Worm (Caenorhabditis elegans) whole organism, L4 larva: ENCODE data around the gene rpb-11.

Experiments
- F26F4.8 ChIP-seq: fragments of 200-800 bp; sonication (Bioruptor generic); conservative IDR thresholded peaks from 2 replicates; pipeline ENCODE4 v1.3.6; 2022; ENCODE audit warnings: missing genetic modification characterization, missing compliant biosample characterization
- F37D6.2 ChIP-seq: sonication (generic microtip); optimal IDR thresholded peaks from 2 replicates; lab custom pipeline; 2016; ENCODE audit warnings: mild to moderate bottlenecking, missing genetic modification characterization, missing compliant biosample characterization
- F49E8.2 ChIP-seq: sonication (generic microtip); optimal IDR thresholded peaks from 2 replicates; lab custom pipeline; 2016; ENCODE audit warnings: missing compliant biosample characterization, mild to moderate bottlenecking, missing genetic modification characterization, borderline replicate concordance
- R02D3.7 ChIP-seq: fragments of 150-350 bp; sonication (generic microtip); optimal IDR thresholded peaks from 3 replicates; lab custom pipeline; 2014; ENCODE audit warnings: missing biosample characterization, missing genetic modification characterization
- T20F7.1 ChIP-seq: fragments of 200-800 bp; sonication (Bioruptor generic); optimal IDR thresholded peaks from 2 replicates; lab custom pipeline; 2018; ENCODE audit warnings: mild to moderate bottlenecking, missing genetic modification characterization, missing compliant biosample characterization
- Y105C5A.15 ChIP-seq: fragments of 200-800 bp; sonication (Bioruptor generic); IDR thresholded peaks from 2 replicates; pipeline ENCODE4 v1.3.6; 2022; ENCODE audit warnings: missing genetic modification characterization, missing compliant biosample characterization
- Y48G9A.11 ChIP-seq: fragments of 200-800 bp; sonication (Bioruptor generic); IDR thresholded peaks from 2 replicates; pipeline ENCODE4 v1.3.6; 2022; ENCODE audit warnings: missing genetic modification reagents, missing genetic modification characterization, missing compliant biosample characterization
- Y5F2A.4 ChIP-seq: fragments of 200-800 bp; sonication (Bioruptor generic); optimal IDR thresholded peaks from 2 replicates; lab custom pipeline; 2018; ENCODE audit warnings: mild to moderate bottlenecking, missing genetic modification characterization, missing compliant biosample characterization
- ZK337.2 ChIP-seq: fragments of 200-800 bp; sonication (Bioruptor generic); IDR thresholded peaks from 2 replicates; pipeline ENCODE4 v1.3.6; 2022; ENCODE audit warnings: missing genetic modification reagents, missing genetic modification characterization, missing compliant biosample characterization
- aly-2 ChIP-seq: sonication (generic microtip); optimal IDR thresholded peaks from 2 replicates; lab custom pipeline; 2018; ENCODE audit warnings: missing biosample characterization, missing genetic modification characterization
- ama-1 ChIP-seq: fragments of 150-350 bp; optimal IDR thresholded peaks from 2 replicates; lab custom pipeline; 2014; ENCODE audit warnings: inconsistent platforms, mixed read lengths
- ceh-28 ChIP-seq: fragments of 150-350 bp; optimal IDR thresholded peaks from 2 replicates; lab custom pipeline; 2014; ENCODE audit warnings: missing biosample characterization, missing genetic modification reagents, missing genetic modification characterization
- ceh-32 ChIP-seq: sonication (generic microtip); optimal IDR thresholded peaks from 2 replicates; lab custom pipeline; 2016; ENCODE audit warnings: mild to moderate bottlenecking, missing genetic modification characterization, missing compliant biosample characterization; ENCODE audit not compliant: poor library complexity
- ceh-82 ChIP-seq: sonication (generic microtip); optimal IDR thresholded peaks from 2 replicates; lab custom pipeline; 2017; ENCODE audit warnings: missing biosample characterization, missing genetic modification characterization
- ces-1 ChIP-seq: fragments of 150-350 bp; sonication (generic microtip); optimal IDR thresholded peaks from 4 replicates; lab custom pipeline; 2014; ENCODE audit warnings: missing biosample characterization, missing genetic modification reagents, missing genetic modification characterization
- daf-12 ChIP-seq: fragments of 150-350 bp; optimal IDR thresholded peaks from 2 replicates; lab custom pipeline; 2014; ENCODE audit warnings: missing biosample characterization, missing genetic modification reagents, missing genetic modification characterization
- dmd-6 ChIP-seq: fragments of 200-800 bp; sonication (Bioruptor generic); IDR thresholded peaks from 2 replicates; pipeline ENCODE4 v1.3.6; 2022; ENCODE audit warnings: missing genetic modification reagents, missing genetic modification characterization, missing compliant biosample characterization
- dmd-8 ChIP-seq: fragments of 200-800 bp; sonication (Bioruptor generic); IDR thresholded peaks from 2 replicates; pipeline ENCODE4 v1.3.6; 2022; ENCODE audit warnings: missing genetic modification characterization, missing compliant biosample characterization
- dmd-9 ChIP-seq: fragments of 200-800 bp; sonication (Bioruptor generic); IDR thresholded peaks from 2 replicates; pipeline ENCODE4 v1.3.6; 2022; ENCODE audit warnings: missing genetic modification reagents, missing genetic modification characterization, missing compliant biosample characterization
- duxl-1 ChIP-seq: sonication (generic microtip); optimal IDR thresholded peaks from 2 replicates; lab custom pipeline; 2016; ENCODE audit warnings: mild to moderate bottlenecking, missing genetic modification characterization, moderate library complexity, missing compliant biosample characterization; ENCODE audit not compliant: poor library complexity
- hif-1 ChIP-seq, 2 experiments: sonication (generic microtip); optimal IDR thresholded peaks; 2 replicates each; lab custom pipeline; 2016 to 2017; ENCODE audit warnings: missing compliant biosample characterization in 2 of 2, missing genetic modification characterization in 2 of 2, missing genetic modification reagents in 2 of 2, missing genotype in 2 of 2, mild to moderate bottlenecking in 1 of 2
- hmg-1.1 ChIP-seq: fragments of 200-800 bp; sonication (Bioruptor generic); IDR thresholded peaks from 2 replicates; pipeline ENCODE4 v1.3.6; 2022; ENCODE audit warnings: missing genetic modification reagents, missing genetic modification characterization, missing compliant biosample characterization
- jun-1 ChIP-seq: fragments of 150-350 bp; optimal IDR thresholded peaks from 2 replicates; lab custom pipeline; 2014; ENCODE audit warnings: missing biosample characterization, missing genetic modification reagents, missing genetic modification characterization
- lin-1 ChIP-seq: fragments of 200-800 bp; sonication (Bioruptor generic); IDR thresholded peaks from 2 replicates; pipeline ENCODE4 v1.3.6; 2022; ENCODE audit warnings: missing genetic modification reagents, missing genetic modification characterization, missing compliant biosample characterization
- lin-39 ChIP-seq: fragments of 150-350 bp; optimal IDR thresholded peaks from 2 replicates; lab custom pipeline; 2014; ENCODE audit warnings: missing biosample characterization, missing genetic modification reagents, missing genetic modification characterization
- madf-5 ChIP-seq, 2 experiments: fragments of 200-800 bp; sonication (Bioruptor generic); IDR thresholded peaks; 2 replicates each; pipeline ENCODE4 v1.3.6; 2022; ENCODE audit warnings: missing compliant biosample characterization in 2 of 2, missing genetic modification characterization in 2 of 2
- madf-9 ChIP-seq: fragments of 200-800 bp; sonication (Bioruptor generic); conservative IDR thresholded peaks from 2 replicates; pipeline ENCODE4 v1.3.6; 2022; ENCODE audit warnings: missing genetic modification reagents, missing genetic modification characterization, missing compliant biosample characterization
- mdl-1 ChIP-seq, 2 experiments: fragments of 150-350 bp in 1 of 2; sonication (generic microtip) in 1 of 2; optimal IDR thresholded peaks; 2 replicates each; lab custom pipeline; 2014 to 2017; ENCODE audit warnings: missing biosample characterization in 2 of 2, missing genetic modification characterization in 2 of 2
- mdt-29 ChIP-seq: fragments of 200-800 bp; sonication (Bioruptor generic); IDR thresholded peaks from 2 replicates; pipeline ENCODE4 v1.3.6; 2022; ENCODE audit warnings: missing genetic modification reagents, missing genetic modification characterization, missing compliant biosample characterization
- mep-1 ChIP-seq: fragments of 150-350 bp; sonication (generic microtip); optimal IDR thresholded peaks from 3 replicates; lab custom pipeline; 2014; ENCODE audit warnings: missing biosample characterization, missing genetic modification characterization
- mxl-2 ChIP-seq: fragments of 200-800 bp; sonication (Bioruptor generic); conservative IDR thresholded peaks from 2 replicates; pipeline ENCODE4 v1.3.6; 2022; ENCODE audit warnings: missing genetic modification reagents, missing genetic modification characterization, missing compliant biosample characterization
- mxl-3 ChIP-seq: fragments of 200-800 bp; sonication (Bioruptor generic); optimal IDR thresholded peaks from 2 replicates; lab custom pipeline; 2018; ENCODE audit warnings: mild to moderate bottlenecking, missing genetic modification characterization, missing compliant biosample characterization
- nhr-25 ChIP-seq: sonication (generic microtip); optimal IDR thresholded peaks from 2 replicates; lab custom pipeline; 2017; ENCODE audit warnings: missing genetic modification characterization, mild to moderate bottlenecking, missing compliant biosample characterization, antibody characterized with exemption, moderate library complexity, borderline replicate concordance; ENCODE audit not compliant: insufficient read depth
- nhr-28 ChIP-seq: fragments of 150-350 bp; optimal IDR thresholded peaks from 2 replicates; lab custom pipeline; 2014; ENCODE audit warnings: missing biosample characterization, missing genetic modification characterization
- nhr-42 ChIP-seq: fragments of 200-800 bp; sonication (Bioruptor generic); IDR thresholded peaks from 2 replicates; pipeline ENCODE4 v1.3.6; 2022; ENCODE audit warnings: missing genetic modification characterization, missing compliant biosample characterization
- nhr-6 ChIP-seq: fragments of 150-350 bp; optimal IDR thresholded peaks from 2 replicates; lab custom pipeline; 2014; ENCODE audit warnings: missing biosample characterization, missing genetic modification characterization
- nhr-76 ChIP-seq: fragments of 150-350 bp; optimal IDR thresholded peaks from 2 replicates; lab custom pipeline; 2014; ENCODE audit warnings: missing biosample characterization, missing genetic modification characterization
- php-3 ChIP-seq: fragments of 200-800 bp; sonication (Bioruptor generic); IDR thresholded peaks from 2 replicates; pipeline ENCODE4 v1.3.6; 2022; ENCODE audit warnings: missing genetic modification reagents, missing genetic modification characterization, missing compliant biosample characterization
- pqm-1 ChIP-seq: sonication (generic microtip); optimal IDR thresholded peaks from 2 replicates; lab custom pipeline; 2017; ENCODE audit warnings: missing biosample characterization, missing genetic modification characterization
- saeg-2 ChIP-seq: fragments of 200-800 bp; sonication (Bioruptor generic); IDR thresholded peaks from 2 replicates; pipeline ENCODE4 v1.3.6; 2022; ENCODE audit warnings: missing genetic modification reagents, missing genetic modification characterization, missing compliant biosample characterization
- sdz-12 ChIP-seq: fragments of 200-800 bp; sonication (Bioruptor generic); optimal IDR thresholded peaks from 2 replicates; lab custom pipeline; 2018; ENCODE audit warnings: mild to moderate bottlenecking, missing genetic modification characterization, missing compliant biosample characterization
- snpc-1.2 ChIP-seq: fragments of 200-800 bp; sonication (Bioruptor generic); IDR thresholded peaks from 2 replicates; pipeline ENCODE4 v1.3.6; 2022; ENCODE audit warnings: missing genetic modification reagents, missing genetic modification characterization, missing compliant biosample characterization
- spr-1 ChIP-seq: sonication (generic microtip); optimal IDR thresholded peaks from 2 replicates; lab custom pipeline; 2016; ENCODE audit warnings: mild to moderate bottlenecking, missing genetic modification characterization, missing compliant biosample characterization
- tag-97 ChIP-seq: fragments of 200-800 bp; sonication (Bioruptor generic); IDR thresholded peaks from 2 replicates; pipeline ENCODE4 v1.3.6; 2022; ENCODE audit warnings: missing genetic modification characterization, missing compliant biosample characterization
- tra-1 ChIP-seq: fragments of 200-800 bp; sonication (Bioruptor generic); IDR thresholded peaks from 2 replicates; pipeline ENCODE4 v1.3.6; 2022; ENCODE audit warnings: missing genetic modification reagents, missing genetic modification characterization, missing compliant biosample characterization
- unc-130 ChIP-seq: sonication (generic microtip); optimal IDR thresholded peaks from 2 replicates; lab custom pipeline; 2016; ENCODE audit warnings: missing genetic modification reagents, missing genetic modification characterization, missing compliant biosample characterization
- unc-39 ChIP-seq: sonication (generic microtip); optimal IDR thresholded peaks from 2 replicates; lab custom pipeline; 2017; ENCODE audit warnings: missing biosample characterization, missing genetic modification characterization
- zfp-2 ChIP-seq: sonication (generic microtip); optimal IDR thresholded peaks from 2 replicates; lab custom pipeline; 2016; ENCODE audit warnings: mild to moderate bottlenecking, missing genetic modification characterization, missing compliant biosample characterization
- zfp-3 ChIP-seq: fragments of 200-800 bp; sonication (Bioruptor generic); conservative IDR thresholded peaks from 2 replicates; pipeline ENCODE4 v1.3.6; 2022; ENCODE audit warnings: missing genetic modification reagents, missing genetic modification characterization, missing compliant biosample characterization
- zip-11 ChIP-seq: fragments of 200-800 bp; sonication (Bioruptor generic); IDR thresholded peaks from 2 replicates; pipeline ENCODE4 v1.3.6; 2022; ENCODE audit warnings: missing genetic modification characterization, missing compliant biosample characterization
- zip-2 ChIP-seq: fragments of 150-350 bp; optimal IDR thresholded peaks from 2 replicates; lab custom pipeline; 2014; ENCODE audit warnings: missing biosample characterization, missing genetic modification characterization
- ztf-11 ChIP-seq: fragments of 150-350 bp; optimal IDR thresholded peaks from 2 replicates; lab custom pipeline; 2014; ENCODE audit warnings: missing biosample characterization, missing genetic modification characterization

rpb-11 gene

DNA sequence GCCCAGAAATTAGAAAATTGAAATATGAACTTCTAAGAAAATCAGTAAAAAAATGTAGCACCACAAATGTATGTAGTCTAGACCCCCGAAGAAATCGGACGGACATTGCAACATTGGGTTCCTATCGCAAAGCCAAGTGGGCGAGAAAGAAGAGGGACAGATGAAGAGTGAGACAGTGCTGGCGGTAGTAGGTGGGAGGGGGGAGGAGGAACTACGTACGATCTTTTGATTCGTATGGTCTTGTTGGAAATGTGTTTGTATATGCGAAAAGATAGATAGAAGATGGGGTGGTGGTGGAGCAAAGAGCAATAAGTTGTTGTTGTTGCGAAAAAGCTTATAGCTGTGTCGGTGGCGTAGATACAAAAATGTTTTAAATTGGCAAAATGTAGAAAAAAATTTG lies 21.6 kb upstream of the rpb-11 start:
- TF ChIP-seq ama-1 (lab: Kevin White, UChicago) = no peak
- 0 out of 2 replicates have a peak, but pooled peaks have one; percentile 12 for TF ChIP-seq madf-9
- no peak for TF ChIP-seq dmd-9 (GFP tag; lab: Robert Waterston, UW)
- no peak for TF ChIP-seq duxl-1 (tag; lab: Kevin White, UChicago)
- no peak for TF ChIP-seq spr-1 (tag; lab: Kevin White, UChicago)
- no peak for TF ChIP-seq snpc-1.2 (GFP tag; lab: Robert Waterston, UW)
- no peak for TF ChIP-seq T20F7.1 (GFP tag; lab: Kevin White, UChicago)
- TF ChIP-seq F49E8.2 (tag; lab: Kevin White, UChicago) = no peak
- TF ChIP-seq madf-5 (GFP tag; IDR thresholded peaks at IDR 0.05; lab: Robert Waterston, UW) = no peak
- TF ChIP-seq dmd-6 (GFP tag; lab: Robert Waterston, UW) = peak; percentile 27; the same call in 1 of the 2 replicates
- TF ChIP-seq ces-1 = no peak
- no peak for TF ChIP-seq ceh-82 (tag; lab: Kevin White, UChicago)
- no peak for TF ChIP-seq mdl-1 (tag; optimal IDR thresholded peaks at IDR 0.05; lab: Kevin White, UChicago)
- no peak for TF ChIP-seq unc-39 (tag; lab: Kevin White, UChicago)
- no peak for TF ChIP-seq zfp-2
- TF ChIP-seq zfp-3 (GFP tag; lab: Robert Waterston, UW) = no peak
- no peak for TF ChIP-seq ztf-11 (tag; lab: Kevin White, UChicago)
- no peak for TF ChIP-seq F26F4.8 (GFP tag; lab: Robert Waterston, UW)
- no peak for TF ChIP-seq ZK337.2 (GFP tag; lab: Robert Waterston, UW)
- TF ChIP-seq tra-1 = 0 out of 2 replicates have a peak, but pooled peaks have one; percentile 10
- TF ChIP-seq lin-39 (tag; lab: Kevin White, UChicago) = no peak
- no peak for TF ChIP-seq Y5F2A.4 (GFP tag; lab: Kevin White, UChicago)
- TF ChIP-seq lin-1 (GFP tag; lab: Robert Waterston, UW) = no peak
- no peak for TF ChIP-seq aly-2
- no peak for TF ChIP-seq jun-1
- TF ChIP-seq daf-12 = no peak
- no peak for TF ChIP-seq R02D3.7
- peak; percentile 54 for TF ChIP-seq nhr-28
- TF ChIP-seq php-3 = no peak
- no peak for TF ChIP-seq tag-97 (GFP tag; lab: Robert Waterston, UW)
- no peak for TF ChIP-seq Y105C5A.15 (GFP tag; lab: Robert Waterston, UW)
- no peak for TF ChIP-seq zip-2 (tag; lab: Kevin White, UChicago)
- TF ChIP-seq ceh-28 (tag; lab: Kevin White, UChicago) = no peak
- no peak for TF ChIP-seq nhr-6
- peak; percentile 20 for TF ChIP-seq pqm-1 (tag; lab: Kevin White, UChicago)
- no peak for TF ChIP-seq nhr-25
- no peak for TF ChIP-seq F37D6.2 (tag; lab: Kevin White, UChicago)
- no peak for TF ChIP-seq zip-11 (GFP tag; lab: Robert Waterston, UW)
- TF ChIP-seq nhr-42 (GFP tag; lab: Robert Waterston, UW) = 0 out of 2 replicates have a peak, but pooled peaks have one; percentile 26
- TF ChIP-seq nhr-76 (tag; lab: Kevin White, UChicago) = no peak
- TF ChIP-seq mxl-2 (GFP tag; lab: Robert Waterston, UW) = no peak
- TF ChIP-seq unc-130 (GFP tag; lab: Kevin White, UChicago) = no peak
- no peak for TF ChIP-seq Y48G9A.11 (GFP tag; lab: Robert Waterston, UW)
- TF ChIP-seq dmd-8 (GFP tag; lab: Robert Waterston, UW) = no peak
- TF ChIP-seq mdt-29 (GFP tag; lab: Robert Waterston, UW) = no peak
- TF ChIP-seq ceh-32 (tag; lab: Kevin White, UChicago) = no peak
- no peak for TF ChIP-seq hmg-1.1 (GFP tag; lab: Robert Waterston, UW)
- TF ChIP-seq mxl-3 (GFP tag; lab: Kevin White, UChicago) = peak; percentile 12
- TF ChIP-seq mep-1 = no peak
- no peak for TF ChIP-seq saeg-2 (GFP tag; lab: Robert Waterston, UW)
- no peak for TF ChIP-seq sdz-12 (GFP tag; lab: Kevin White, UChicago)
- no peak for TF ChIP-seq hif-1 (tag; optimal IDR thresholded peaks at IDR 0.05; lab: Kevin White, UChicago)
